Worm (Caenorhabditis elegans) whole organism, young adult: ENCODE measurements around the gene clec-143.

Source experiments
- B0035.1 ChIP-seq: sonication (generic microtip); optimal IDR thresholded peaks from 2 replicates; lab custom pipeline; 2016; ENCODE audit warnings: missing genetic modification characterization, mild to moderate bottlenecking, missing compliant biosample characterization, missing genotype, missing genetic modification reagents
- him-1 ChIP-seq: sonication (generic microtip); optimal IDR thresholded peaks from 2 replicates; lab custom pipeline; 2016; ENCODE audit warnings: missing genotype, missing genetic modification reagents, missing genetic modification characterization, missing compliant biosample characterization
- nhr-90 ChIP-seq: sonication (generic microtip); optimal IDR thresholded peaks from 2 replicates; lab custom pipeline; 2016; ENCODE audit warnings: missing genotype, mild to moderate bottlenecking, missing genetic modification characterization, missing compliant biosample characterization
- zim-3 ChIP-seq: sonication (generic microtip); optimal IDR thresholded peaks from 2 replicates; lab custom pipeline; 2017; ENCODE audit warnings: mild to moderate bottlenecking, missing genetic modification characterization, moderate library complexity, missing compliant biosample characterization

DNA sequence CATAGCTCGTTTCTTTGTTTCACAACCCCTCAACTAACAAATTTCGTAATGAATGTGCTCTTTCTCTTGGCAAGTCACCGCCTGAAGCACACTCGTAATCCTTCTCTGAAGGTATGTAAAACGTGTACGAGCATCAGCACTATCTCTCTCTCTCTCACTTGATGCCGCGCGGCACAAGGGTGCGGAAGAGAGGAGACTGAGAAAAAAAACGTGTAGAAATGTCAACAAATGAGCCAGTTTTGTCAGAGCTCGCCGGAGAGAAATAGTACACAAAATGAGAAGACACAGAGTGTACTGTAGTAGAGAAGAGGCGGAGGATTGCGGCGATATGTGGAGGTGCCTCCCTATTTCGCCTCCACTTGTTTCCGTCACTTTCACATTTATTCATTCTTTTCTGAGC, 40.1 kb upstream of the clec-143 start, which contains the start of gene F59B10.3:
- TF ChIP-seq B0035.1 (tag; lab: Kevin White, UChicago) = no peak
- no peak for TF ChIP-seq zim-3 (tag; lab: Kevin White, UChicago)
- no peak for TF ChIP-seq him-1 (tag; lab: Kevin White, UChicago)
- TF ChIP-seq nhr-90 (tag; lab: Kevin White, UChicago) = no peak
